ENCODE assay signal across 5 fruit fly cellular contexts in the genomic region with DNA sequence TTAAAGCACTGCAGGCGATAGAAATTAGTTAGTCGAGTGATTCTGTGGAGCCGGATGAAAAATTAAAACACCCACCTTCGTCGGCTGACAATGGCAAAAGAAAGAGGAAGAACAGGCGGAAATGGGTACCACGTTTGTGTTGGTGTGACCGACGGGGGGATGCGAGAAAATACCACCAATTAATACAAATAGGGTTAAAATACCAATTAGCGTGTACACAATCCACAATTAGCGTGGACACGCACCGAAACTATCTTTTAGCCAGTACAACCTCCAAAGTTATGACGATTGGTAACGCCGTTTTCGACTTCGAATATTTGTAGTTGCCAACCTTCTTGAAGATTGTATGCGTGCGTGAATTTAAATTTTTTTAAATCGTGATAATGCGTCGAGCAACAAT.
A peak's percentile ranks its signal among the peaks of the same experiment; 100 is the strongest.
TF ChIP-seq lines count a peak whose summit lies in the region.

TSS of gene RpL30 (minus strand) at position 177 of the 400 bp plus-strand sequence.

TF ChIP-seq in whole organism, adult, 20 proteins besides CTCF, POLR2A, EP300 and RAD21 (continued from another document):
- peak; percentile 85 for TF ChIP-seq cic (GFP tag; optimal IDR thresholded peaks at IDR 0.05; lab: Kevin White, UChicago)
- peak; percentile 85 for TF ChIP-seq CG12768 (GFP tag; optimal IDR thresholded peaks at IDR 0.05; lab: Kevin White, UChicago)
- TF ChIP-seq CG5204 (GFP tag; optimal IDR thresholded peaks at IDR 0.05; lab: Kevin White, UChicago) = peak; percentile 57

TF ChIP-seq in whole organism, embryonic, 481 proteins besides CTCF, POLR2A, EP300 and RAD21 (continued from another document and continues in another):
- TF ChIP-seq scrt (GFP tag; optimal IDR thresholded peaks at IDR 0.05; lab: Kevin White, UChicago) = peak; percentile 92
- peak; percentile 90 for TF ChIP-seq maf-S (GFP tag; optimal IDR thresholded peaks at IDR 0.05; lab: Kevin White, UChicago)
- TF ChIP-seq CG18262 (tag; optimal IDR thresholded peaks at IDR 0.05; lab: Kevin White, UChicago) = peak; percentile 79
- TF ChIP-seq CG30020 (tag; optimal IDR thresholded peaks at IDR 0.05; lab: Kevin White, UChicago) = peak; percentile 60
- TF ChIP-seq CG2129 (GFP tag; IDR thresholded peaks at IDR 0.05; lab: Robert Waterston, UW; ENCODE audit: partially characterized antibody) = no peak
- TF ChIP-seq CG6791 (GFP tag; IDR thresholded peaks at IDR 0.05; lab: Robert Waterston, UW; ENCODE audit: partially characterized antibody) = peak; percentile 64
- peak; percentile 90 for TF ChIP-seq sens-2 (GFP tag; IDR thresholded peaks at IDR 0.05; lab: Robert Waterston, UW)
- TF ChIP-seq Asciz (GFP tag; optimal IDR thresholded peaks at IDR 0.05; lab: Kevin White, UChicago) = peak; percentile 90
- TF ChIP-seq CG8478 (optimal IDR thresholded peaks at IDR 0.05; lab: Kevin White, UChicago) = peak; percentile 65
- TF ChIP-seq Oaz (GFP tag; IDR thresholded peaks at IDR 0.05; lab: Robert Waterston, UW) = peak; percentile 73
- peak; percentile 51 for TF ChIP-seq fd96Cb (tag; optimal IDR thresholded peaks at IDR 0.05; lab: Kevin White, UChicago)
- peak; percentile 35 for TF ChIP-seq ab (GFP tag; optimal IDR thresholded peaks at IDR 0.05; lab: Kevin White, UChicago)
- TF ChIP-seq CG1024 (GFP tag; IDR thresholded peaks at IDR 0.05; lab: Robert Waterston, UW) = peak; percentile 71
- peak; percentile 52; the same call in 1 of the 2 replicates for TF ChIP-seq CG4404 (GFP tag; IDR thresholded peaks at IDR 0.05; lab: Robert Waterston, UW)
- TF ChIP-seq ttk (GFP tag; IDR thresholded peaks at IDR 0.05; lab: Robert Waterston, UW) = peak; percentile 74
- TF ChIP-seq bab2 (GFP tag; optimal IDR thresholded peaks at IDR 0.05; lab: Kevin White, UChicago) = peak; percentile 69
- TF ChIP-seq NfI (GFP tag; optimal IDR thresholded peaks at IDR 0.05; lab: Kevin White, UChicago) = peak; percentile 93
- no peak for TF ChIP-seq D (optimal IDR thresholded peaks at IDR 0.05; lab: Kevin White, UChicago)
- TF ChIP-seq D (GFP tag; optimal IDR thresholded peaks at IDR 0.05; lab: Kevin White, UChicago) = peak; percentile 83
- TF ChIP-seq MBD-R2 (GFP tag; IDR thresholded peaks at IDR 0.05; lab: Robert Waterston, UW) = peak; percentile 77
- TF ChIP-seq fru (optimal IDR thresholded peaks at IDR 0.05; lab: Kevin White, UChicago) = no peak
- TF ChIP-seq gce (GFP tag; IDR thresholded peaks at IDR 0.05; lab: Robert Waterston, UW) = peak; percentile 94
- TF ChIP-seq CG17829 (tag; optimal IDR thresholded peaks at IDR 0.05; lab: Kevin White, UChicago) = peak; percentile 90
- peak; percentile 91 for TF ChIP-seq CG17568 (GFP tag; optimal IDR thresholded peaks at IDR 0.05; lab: Kevin White, UChicago)
- TF ChIP-seq ftz-f1 (GFP tag; optimal IDR thresholded peaks at IDR 0.05; lab: Kevin White, UChicago) = peak; percentile 91
- peak; percentile 86 for TF ChIP-seq ac (GFP tag; optimal IDR thresholded peaks at IDR 0.05; lab: Kevin White, UChicago)
- no peak for TF ChIP-seq jigr1 (GFP tag; IDR thresholded peaks at IDR 0.05; lab: Robert Waterston, UW)
- TF ChIP-seq Mes4 (GFP tag; optimal IDR thresholded peaks at IDR 0.05; lab: Kevin White, UChicago) = peak; percentile 98
- TF ChIP-seq ssp (GFP tag; IDR thresholded peaks at IDR 0.05; lab: Robert Waterston, UW) = peak; percentile 76
- TF ChIP-seq pzg (GFP tag; optimal IDR thresholded peaks at IDR 0.05; lab: Kevin White, UChicago) = peak; percentile 100
- TF ChIP-seq CG5953 (GFP tag; IDR thresholded peaks at IDR 0.05; lab: Robert Waterston, UW) = peak; percentile 89

TF ChIP-seq in whole organism, prepupa, 60 proteins besides CTCF, POLR2A, EP300 and RAD21 (continued from another document and continues in another):
- TF ChIP-seq net (GFP tag; optimal IDR thresholded peaks at IDR 0.05; lab: Kevin White, UChicago) (peak; percentile 90), CG8319 (GFP tag; optimal IDR thresholded peaks at IDR 0.05; lab: Kevin White, UChicago) (peak; percentile 56), CG1621 (tag; optimal IDR thresholded peaks at IDR 0.05; lab: Kevin White, UChicago) (peak; percentile 78), Hr4 (GFP tag; optimal IDR thresholded peaks at IDR 0.05; lab: Kevin White, UChicago) (peak; percentile 26), CG32006 (GFP tag; optimal IDR thresholded peaks at IDR 0.05; lab: Kevin White, UChicago) (peak; percentile 37), fkh (GFP tag; optimal IDR thresholded peaks at IDR 0.05; lab: Kevin White, UChicago) (peak; percentile 79), CG16779 (tag; optimal IDR thresholded peaks at IDR 0.05; lab: Kevin White, UChicago) (peak; percentile 85), Blimp-1 (GFP tag; optimal IDR thresholded peaks at IDR 0.05; lab: Kevin White, UChicago) (peak; percentile 54), fd85E (GFP tag; optimal IDR thresholded peaks at IDR 0.05; lab: Kevin White, UChicago) (peak; percentile 90), CG6854 (GFP tag; optimal IDR thresholded peaks at IDR 0.05; lab: Kevin White, UChicago) (peak; percentile 98), esn (GFP tag; optimal IDR thresholded peaks at IDR 0.05; lab: Kevin White, UChicago) (peak; percentile 87), pdm3 (GFP tag; optimal IDR thresholded peaks at IDR 0.05; lab: Kevin White, UChicago) (peak; percentile 70), dac (GFP tag; optimal IDR thresholded peaks at IDR 0.05; lab: Kevin White, UChicago) (peak; percentile 60), Hr39 (GFP tag; optimal IDR thresholded peaks at IDR 0.05; lab: Kevin White, UChicago) (peak; percentile 65), eg (GFP tag; IDR thresholded peaks at IDR 0.05; lab: Robert Waterston, UW) (peak; percentile 85), CG11294 (GFP tag; IDR thresholded peaks at IDR 0.05; lab: Robert Waterston, UW) (peak; percentile 56), CG10669 (GFP tag; optimal IDR thresholded peaks at IDR 0.05; lab: Kevin White, UChicago) (peak; percentile 48), ss (GFP tag; optimal IDR thresholded peaks at IDR 0.05; lab: Kevin White, UChicago) (peak; percentile 88 to 89), dsx (GFP tag; optimal IDR thresholded peaks at IDR 0.05; lab: Kevin White, UChicago; ENCODE audit: poor library complexity, severe bottlenecking) (peak; percentile 72), svp (GFP tag; lab: Kevin White, UChicago) (peak; percentile 73), Smox (GFP tag; optimal IDR thresholded peaks at IDR 0.05; lab: Kevin White, UChicago) (peak; percentile 62), vri (GFP tag; optimal IDR thresholded peaks at IDR 0.05; lab: Kevin White, UChicago) (peak; percentile 83), achi (GFP tag; optimal IDR thresholded peaks at IDR 0.05; lab: Kevin White, UChicago) (peak; percentile 80), CG34406 (GFP tag; optimal IDR thresholded peaks at IDR 0.05; lab: Kevin White, UChicago) (peak; percentile 81), CG11902 (GFP tag; optimal IDR thresholded peaks at IDR 0.05; lab: Kevin White, UChicago) (peak; percentile 33), Sox14 (GFP tag; optimal IDR thresholded peaks at IDR 0.05; lab: Kevin White, UChicago) (peak; percentile 81), acj6 (GFP tag; optimal IDR thresholded peaks at IDR 0.05; lab: Kevin White, UChicago) (peak; percentile 48), OdsH (GFP tag; optimal IDR thresholded peaks at IDR 0.05; lab: Kevin White, UChicago) (peak; percentile 62), CG10631 (GFP tag; optimal IDR thresholded peaks at IDR 0.05; lab: Kevin White, UChicago) (peak; percentile 33), Ets21C (GFP tag; optimal IDR thresholded peaks at IDR 0.05; lab: Kevin White, UChicago) (peak; percentile 31), lz (GFP tag; optimal IDR thresholded peaks at IDR 0.05; lab: Kevin White, UChicago) (peak; percentile 82)

TF ChIP-seq in whole organism, pupa, 21 proteins besides CTCF, POLR2A, EP300 and RAD21 (continued from another document):
- TF ChIP-seq CG9948 (tag; optimal IDR thresholded peaks at IDR 0.05; lab: Kevin White, UChicago) (peak; percentile 31), Snoo (tag; optimal IDR thresholded peaks at IDR 0.05; lab: Kevin White, UChicago) (peak; percentile 90)
TF ChIP-seq in whole organism, pupa: peak in this region for 18.

TF ChIP-seq in whole organism, wandering third instar larva, 38 proteins besides CTCF, POLR2A, EP300 and RAD21 (continued from another document):
- TF ChIP-seq foxo (GFP tag; optimal IDR thresholded peaks at IDR 0.05; lab: Kevin White, UChicago) = peak; percentile 46 to 79
- TF ChIP-seq HLH106 (tag; optimal IDR thresholded peaks at IDR 0.05; lab: Kevin White, UChicago) = peak; percentile 78
- no peak for TF ChIP-seq dl (GFP tag; optimal IDR thresholded peaks at IDR 0.05; lab: Kevin White, UChicago; ENCODE audit: insufficient read depth in 1 of 2, partially characterized antibody in 2 of 2)
- TF ChIP-seq lola (GFP tag; optimal IDR thresholded peaks at IDR 0.05; lab: Kevin White, UChicago) = no peak
- TF ChIP-seq Myc (optimal IDR thresholded peaks at IDR 0.05; lab: Kevin White, UChicago) = peak; percentile 97
- peak; percentile 71 for TF ChIP-seq Mio (GFP tag; optimal IDR thresholded peaks at IDR 0.05; lab: Kevin White, UChicago)
- TF ChIP-seq psq (GFP tag; optimal IDR thresholded peaks at IDR 0.05; lab: Kevin White, UChicago) = peak; percentile 56
- TF ChIP-seq Rel (GFP tag; optimal IDR thresholded peaks at IDR 0.05; lab: Kevin White, UChicago) = no peak
- peak; percentile 78 for TF ChIP-seq Rel (tag; optimal IDR thresholded peaks at IDR 0.05; lab: Kevin White, UChicago)
- peak; percentile 94 for TF ChIP-seq rgr (GFP tag; optimal IDR thresholded peaks at IDR 0.05; lab: Kevin White, UChicago)
- peak; percentile 81 for TF ChIP-seq Hnf4 (GFP tag; optimal IDR thresholded peaks at IDR 0.05; lab: Kevin White, UChicago)
- peak; percentile 90 for TF ChIP-seq h (GFP tag; optimal IDR thresholded peaks at IDR 0.05; lab: Kevin White, UChicago)
- no peak for TF ChIP-seq brk (GFP tag; optimal IDR thresholded peaks at IDR 0.05; lab: Kevin White, UChicago)
- peak; percentile 90 for TF ChIP-seq br (GFP tag; optimal IDR thresholded peaks at IDR 0.05; lab: Kevin White, UChicago)
- peak; percentile 22 for TF ChIP-seq dsf (GFP tag; optimal IDR thresholded peaks at IDR 0.05; lab: Kevin White, UChicago; ENCODE audit: borderline replicate concordance)
- TF ChIP-seq OdsH (GFP tag; optimal IDR thresholded peaks at IDR 0.05; lab: Kevin White, UChicago) = peak; percentile 82
- TF ChIP-seq Hr78 (GFP tag; optimal IDR thresholded peaks at IDR 0.05; lab: Kevin White, UChicago) = no peak
